Fruit fly (Drosophila melanogaster) whole organism, embryonic: ENCODE measurements around the gene CG46465.
A peak's percentile ranks its signal among the peaks of the same experiment; 100 is the strongest.

ENCODE experiments used
- Antp ChIP-seq: fragments of 200-800 bp; sonication (Bioruptor generic); optimal IDR thresholded peaks from 3 replicates; lab custom pipeline; 2016; ENCODE audit warnings: missing biosample characterization, missing genetic modification characterization
- Atf3 ChIP-seq: fragments of 200-800 bp; sonication (Bioruptor generic); optimal IDR thresholded peaks from 3 replicates; lab custom pipeline; 2016; ENCODE audit warnings: missing biosample characterization, missing genetic modification characterization
- Bdp1 ChIP-seq: fragments of 200-800 bp; sonication (Bioruptor generic); optimal IDR thresholded peaks from 3 replicates; lab custom pipeline; 2016; ENCODE audit warnings: missing biosample characterization, missing genetic modification characterization
- BtbVII ChIP-seq: fragments of 200-800 bp; sonication (Bioruptor generic); optimal IDR thresholded peaks from 3 replicates; lab custom pipeline; 2017; ENCODE audit warnings: missing biosample characterization, mild to moderate bottlenecking, missing genetic modification characterization
- Bteb2 ChIP-seq: fragments of 200-800 bp; sonication (Bioruptor generic); optimal IDR thresholded peaks from 2 replicates; lab custom pipeline; 2016; ENCODE audit warnings: missing biosample characterization, missing genetic modification characterization
- CG11456 ChIP-seq: fragments of 200-800 bp; sonication (Bioruptor generic); IDR thresholded peaks from 3 replicates; pipeline ENCODE4 v1.3.6; 2022; ENCODE audit warnings: missing biosample characterization, missing genetic modification characterization
- CG11723 ChIP-seq: fragments of 200-800 bp; sonication (Bioruptor generic); optimal IDR thresholded peaks from 2 replicates; lab custom pipeline; 2017; ENCODE audit warnings: missing biosample characterization, mild to moderate bottlenecking, missing genetic modification characterization
- CG12071 ChIP-seq: fragments of 200-800 bp; sonication (Bioruptor generic); optimal IDR thresholded peaks from 3 replicates; lab custom pipeline; 2018; ENCODE audit warnings: missing biosample characterization, mild to moderate bottlenecking, missing genetic modification characterization
- CG12219 ChIP-seq: fragments of 200-800 bp; sonication (Bioruptor generic); optimal IDR thresholded peaks from 3 replicates; lab custom pipeline; 2018; ENCODE audit warnings: missing biosample characterization, mild to moderate bottlenecking, missing genetic modification characterization
- CG13624 ChIP-seq: fragments of 200-800 bp; sonication (Bioruptor generic); optimal IDR thresholded peaks from 2 replicates; lab custom pipeline; 2016; ENCODE audit warnings: missing biosample characterization, missing genetic modification characterization
- CG13775 ChIP-seq: fragments of 200-800 bp; sonication (Bioruptor generic); optimal IDR thresholded peaks from 3 replicates; lab custom pipeline; 2017; ENCODE audit warnings: missing biosample characterization, mild to moderate bottlenecking, missing genetic modification characterization
- CG14014 ChIP-seq: fragments of 200-800 bp; sonication (Bioruptor generic); IDR thresholded peaks from 2 replicates; pipeline ENCODE4 v1.3.6; 2022; ENCODE audit warnings: missing biosample characterization, missing genetic modification characterization
- CG15696 ChIP-seq: fragments of 200-800 bp; sonication (Bioruptor generic); optimal IDR thresholded peaks from 2 replicates; lab custom pipeline; 2019; ENCODE audit warnings: missing biosample characterization, mild to moderate bottlenecking, missing genetic modification characterization, moderate library complexity
- CG31365 ChIP-seq: fragments of 200-800 bp; sonication (Bioruptor generic); optimal IDR thresholded peaks from 2 replicates; lab custom pipeline; 2018; ENCODE audit warnings: missing biosample characterization, mild to moderate bottlenecking, missing genetic modification characterization
- CG4282 ChIP-seq: fragments of 200-800 bp; sonication (Bioruptor generic); optimal IDR thresholded peaks from 2 replicates; lab custom pipeline; 2016; ENCODE audit warnings: missing biosample characterization, missing genetic modification characterization
- CG4730 ChIP-seq: fragments of 200-800 bp; sonication (Bioruptor generic); IDR thresholded peaks from 2 replicates; pipeline ENCODE4 v1.3.6; 2022; ENCODE audit warnings: missing biosample characterization, missing genetic modification characterization
- CG6689 ChIP-seq: fragments of 200-800 bp; sonication (Bioruptor generic); IDR thresholded peaks from 2 replicates; pipeline ENCODE4 v1.3.6; 2022; ENCODE audit warnings: missing biosample characterization, missing genetic modification characterization
- CG6813 ChIP-seq: fragments of 200-800 bp; sonication (Bioruptor generic); optimal IDR thresholded peaks from 2 replicates; lab custom pipeline; 2017; ENCODE audit warnings: missing biosample characterization, missing genetic modification characterization, mild to moderate bottlenecking, moderate library complexity, missing genetic modification reagents
- CG7357 ChIP-seq: fragments of 200-800 bp; sonication (Bioruptor generic); IDR thresholded peaks from 3 replicates; pipeline ENCODE4 v1.3.6; 2022; ENCODE audit warnings: missing biosample characterization, missing genetic modification characterization
- CG7839 ChIP-seq: fragments of 200-800 bp; sonication (Bioruptor generic); optimal IDR thresholded peaks from 3 replicates; lab custom pipeline; 2018; ENCODE audit warnings: missing biosample characterization, mild to moderate bottlenecking, missing genetic modification characterization, moderate library complexity
- CkIIα-i1 ChIP-seq: fragments of 200-800 bp; sonication (Bioruptor generic); IDR thresholded peaks from 2 replicates; pipeline ENCODE4 v1.3.6; 2022; ENCODE audit warnings: missing biosample characterization, missing genetic modification characterization
- Doc2 ChIP-seq: fragments of 200-800 bp; sonication (Bioruptor generic); IDR thresholded peaks from 2 replicates; pipeline ENCODE4 v1.3.6; 2022; ENCODE audit warnings: missing biosample characterization, missing genetic modification characterization
- Hsf ChIP-seq: fragments of 200-800 bp; sonication (Bioruptor generic); optimal IDR thresholded peaks from 3 replicates; lab custom pipeline; 2016; ENCODE audit warnings: missing biosample characterization, missing genetic modification characterization
- Mad ChIP-seq: fragments of 200-800 bp; sonication (Bioruptor generic); optimal IDR thresholded peaks from 2 replicates; lab custom pipeline; 2016; ENCODE audit warnings: missing biosample characterization, missing genetic modification characterization
- Nf-YC ChIP-seq: fragments of 200-800 bp; optimal IDR thresholded peaks from 3 replicates; lab custom pipeline; 2019; ENCODE audit warnings: missing biosample characterization, mild to moderate bottlenecking, missing genetic modification characterization, moderate library complexity
- Poxn ChIP-seq: fragments of 200-800 bp; sonication (Bioruptor generic); IDR thresholded peaks from 2 replicates; pipeline ENCODE4 v1.3.6; 2022; ENCODE audit warnings: missing biosample characterization, missing genetic modification characterization
- YL-1 ChIP-seq: fragments of 200-800 bp; sonication (Bioruptor generic); optimal IDR thresholded peaks from 3 replicates; lab custom pipeline; 2017; ENCODE audit warnings: missing biosample characterization, mild to moderate bottlenecking, missing genetic modification characterization
- amos ChIP-seq: fragments of 200-800 bp; sonication (Bioruptor generic); IDR thresholded peaks from 2 replicates; pipeline ENCODE4 v1.3.6; 2022; ENCODE audit warnings: missing biosample characterization, missing genetic modification characterization; ENCODE audit not compliant: partially characterized antibody
- bsh ChIP-seq, 2 experiments: fragments of 200-800 bp; sonication (Bioruptor generic); optimal IDR thresholded peaks; 2 replicates each; lab custom pipeline; 2017 to 2018; ENCODE audit warnings: mild to moderate bottlenecking in 2 of 2, missing biosample characterization in 2 of 2, missing genetic modification characterization in 2 of 2, moderate library complexity in 1 of 2
- crol ChIP-seq: fragments of 200-800 bp; sonication (Bioruptor generic); IDR thresholded peaks from 2 replicates; pipeline ENCODE4 v1.3.6; 2022; ENCODE audit warnings: missing biosample characterization, missing genetic modification characterization
- dimm ChIP-seq: fragments of 200-800 bp; sonication (Bioruptor generic); IDR thresholded peaks from 2 replicates; pipeline ENCODE4 v1.3.6; 2022; ENCODE audit warnings: missing biosample characterization, missing genetic modification characterization
- esg ChIP-seq: fragments of 200-800 bp; sonication (Bioruptor generic); conservative IDR thresholded peaks from 2 replicates; pipeline ENCODE4 v1.3.6; 2022; ENCODE audit warnings: missing biosample characterization, missing genetic modification characterization
- ewg ChIP-seq: fragments of 200-800 bp; sonication (Bioruptor generic); optimal IDR thresholded peaks from 3 replicates; lab custom pipeline; 2017; ENCODE audit warnings: mild to moderate bottlenecking, missing biosample characterization, missing genetic modification reagents, missing genetic modification characterization
- gcm2 ChIP-seq: fragments of 200-800 bp; sonication (Bioruptor generic); optimal IDR thresholded peaks from 2 replicates; lab custom pipeline; 2016; ENCODE audit warnings: missing biosample characterization, missing genetic modification characterization
- gsb-n ChIP-seq: fragments of 200-800 bp; sonication (Bioruptor generic); optimal IDR thresholded peaks from 3 replicates; lab custom pipeline; 2018; ENCODE audit warnings: missing biosample characterization, mild to moderate bottlenecking, missing genetic modification characterization
- ham ChIP-seq: fragments of 200-800 bp; sonication (Bioruptor generic); IDR thresholded peaks from 2 replicates; pipeline ENCODE4 v1.3.6; 2022; ENCODE audit warnings: missing biosample characterization, missing genetic modification characterization
- lola ChIP-seq, 3 experiments: fragments of >200 bp in 2 of 3; fragments of 200-800 bp in 1 of 3; sonication (Bioruptor generic) in 1 of 3; optimal IDR thresholded peaks; 2 replicates each; lab custom pipeline; 2017 to 2019; ENCODE audit warnings: missing biosample characterization in 3 of 3, missing genetic modification characterization in 3 of 3, mild to moderate bottlenecking in 1 of 3, moderate library complexity in 1 of 3
- lov ChIP-seq, 2 experiments: fragments of 200-800 bp in 1 of 2; fragments of >200 bp in 1 of 2; sonication (Bioruptor generic) in 1 of 2; IDR thresholded peaks in 1 of 2; optimal IDR thresholded peaks in 1 of 2; 2 replicates in 1 of 2; 3 replicates in 1 of 2; pipeline versions ENCODE4 v1.3.6 to Lab custom; 2017 to 2022; ENCODE audit warnings: missing biosample characterization in 1 of 2, missing genetic modification characterization in 1 of 2
- pan ChIP-seq, 4 experiments: fragments of >200 bp in 3 of 4; fragments of 200-800 bp in 1 of 4; sonication (Bioruptor generic) in 1 of 4; optimal IDR thresholded peaks in 3 of 4; IDR thresholded peaks in 1 of 4; 2 replicates each; pipeline versions ENCODE4 v1.3.6 to Lab custom; 2017 to 2022; ENCODE audit warnings: missing biosample characterization in 2 of 4, missing genetic modification characterization in 2 of 4, mixed read lengths in 1 of 4
- pita ChIP-seq: fragments of 200-800 bp; sonication (Bioruptor generic); optimal IDR thresholded peaks from 2 replicates; lab custom pipeline; 2017; ENCODE audit warnings: missing biosample characterization, mild to moderate bottlenecking, missing genetic modification characterization
- prd ChIP-seq, 3 experiments: fragments of >200 bp in 2 of 3; fragments of 200-800 bp in 1 of 3; sonication (Bioruptor generic) in 1 of 3; optimal IDR thresholded peaks in 2 of 3; IDR thresholded peaks in 1 of 3; 2 replicates in 2 of 3; 3 replicates in 1 of 3; pipeline versions ENCODE4 v1.3.6 to Lab custom; 2017 to 2022; ENCODE audit warnings: missing biosample characterization in 1 of 3, missing genetic modification characterization in 1 of 3
- pzg ChIP-seq: fragments of 200-800 bp; sonication (Bioruptor generic); optimal IDR thresholded peaks from 3 replicates; lab custom pipeline; 2018; ENCODE audit warnings: missing biosample characterization, mild to moderate bottlenecking, missing genetic modification characterization, moderate library complexity
- repo ChIP-seq: fragments of 200-800 bp; sonication (Bioruptor generic); optimal IDR thresholded peaks from 2 replicates; lab custom pipeline; 2016; ENCODE audit warnings: missing biosample characterization, missing genetic modification characterization
- salm ChIP-seq: fragments of 200-800 bp; sonication (Bioruptor generic); optimal IDR thresholded peaks from 2 replicates; lab custom pipeline; 2018; ENCODE audit warnings: missing biosample characterization, mild to moderate bottlenecking, missing genetic modification characterization
- slbo ChIP-seq: fragments of 200-800 bp; sonication (Bioruptor generic); IDR thresholded peaks from 2 replicates; pipeline ENCODE4 v1.3.6; 2022; ENCODE audit warnings: missing biosample characterization, missing genetic modification characterization
- sna ChIP-seq: fragments of 200-800 bp; sonication (Bioruptor generic); IDR thresholded peaks from 2 replicates; pipeline ENCODE4 v1.3.6; 2022; ENCODE audit warnings: missing biosample characterization, missing genetic modification characterization; ENCODE audit not compliant: partially characterized antibody
- toy ChIP-seq: fragments of 200-800 bp; sonication (Bioruptor generic); IDR thresholded peaks from 2 replicates; pipeline ENCODE4 v1.3.6; 2022; ENCODE audit warnings: missing biosample characterization, missing genetic modification characterization
- vvl ChIP-seq: fragments of 200-800 bp; sonication (Bioruptor generic); IDR thresholded peaks from 2 replicates; pipeline ENCODE4 v1.3.6; 2022; ENCODE audit warnings: missing biosample characterization, missing genetic modification characterization
- zen2 ChIP-seq: fragments of 200-800 bp; sonication (Bioruptor generic); IDR thresholded peaks from 3 replicates; pipeline ENCODE4 v1.3.6; 2022; ENCODE audit warnings: missing biosample characterization, missing genetic modification characterization; ENCODE audit not compliant: partially characterized antibody

CG46465 gene

dm6 chr2L:19002959-19003371, 10.7 kb downstream of the CG46465 start, which contains the start of gene CG31793 (continued):
- no peak for TF ChIP-seq gcm2 (GFP tag; lab: Kevin White, UChicago)
- no peak for TF ChIP-seq Bteb2 (GFP tag; lab: Kevin White, UChicago)
- TF ChIP-seq CG7357 (GFP tag; lab: Robert Waterston, UW) = no peak
- no peak for TF ChIP-seq Mad
- no peak for TF ChIP-seq Atf3
- TF ChIP-seq crol (GFP tag; lab: Robert Waterston, UW) = no peak
- TF ChIP-seq zen2 (GFP tag; lab: Robert Waterston, UW) = no peak
- TF ChIP-seq CG7839 (tag; lab: Kevin White, UChicago) = peak; percentile 65
- no peak for TF ChIP-seq lov (optimal IDR thresholded peaks at IDR 0.05; lab: Kevin White, UChicago)
- no peak for TF ChIP-seq lov (GFP tag; IDR thresholded peaks at IDR 0.05; lab: Robert Waterston, UW)
- peak; percentile 39; the same call in 1 of the 2 replicates for TF ChIP-seq CG6689 (GFP tag; lab: Robert Waterston, UW)
- TF ChIP-seq pzg (GFP tag; lab: Kevin White, UChicago) = peak; percentile 12
- peak; percentile 53 for TF ChIP-seq Nf-YC (tag; lab: Kevin White, UChicago)
- TF ChIP-seq CG15696 (tag; lab: Kevin White, UChicago) = no peak
- TF ChIP-seq CG13624 (GFP tag; lab: Kevin White, UChicago) = peak; percentile 2
- TF ChIP-seq CkIIα-i1 = no peak
- TF ChIP-seq CG13775 = peak; percentile 46
- no peak for TF ChIP-seq repo (GFP tag; lab: Kevin White, UChicago)
- no peak for TF ChIP-seq amos (GFP tag; lab: Robert Waterston, UW)
- TF ChIP-seq prd (optimal IDR thresholded peaks at IDR 0.05; lab: Kevin White, UChicago) = no peak
- 0 out of 3 replicates have a peak, but pooled peaks have one; percentile 17 for TF ChIP-seq prd (GFP tag; IDR thresholded peaks at IDR 0.05; lab: Robert Waterston, UW)
- TF ChIP-seq Doc2 (GFP tag; lab: Robert Waterston, UW) = no peak
- TF ChIP-seq Antp (GFP tag; lab: Kevin White, UChicago) = no peak
- no peak for TF ChIP-seq Poxn (GFP tag; lab: Robert Waterston, UW)
- TF ChIP-seq CG14014 (GFP tag; lab: Robert Waterston, UW) = peak; percentile 56; the same call in 1 of the 2 replicates
- no peak for TF ChIP-seq CG12071 (GFP tag; lab: Kevin White, UChicago)
- TF ChIP-seq CG12219 (GFP tag; lab: Kevin White, UChicago) = peak; percentile 7
- no peak for TF ChIP-seq YL-1
- TF ChIP-seq BtbVII (GFP tag; lab: Kevin White, UChicago) = peak; percentile 65
- no peak for TF ChIP-seq toy
- TF ChIP-seq dimm (GFP tag; lab: Robert Waterston, UW) = no peak
- TF ChIP-seq bsh (GFP tag; optimal IDR thresholded peaks at IDR 0.05; lab: Kevin White, UChicago) = peak; percentile 48 to 49
- no peak for TF ChIP-seq sna
- no peak for TF ChIP-seq CG4282 (GFP tag; lab: Kevin White, UChicago)
- TF ChIP-seq gsb-n (tag; lab: Kevin White, UChicago) = no peak
- TF ChIP-seq Hsf (GFP tag; lab: Kevin White, UChicago) = no peak
- no peak for TF ChIP-seq CG31365 (tag; lab: Kevin White, UChicago)
- TF ChIP-seq Bdp1 (GFP tag; lab: Kevin White, UChicago) = no peak
- TF ChIP-seq CG6813 = peak; percentile 37
- no peak for TF ChIP-seq pan (optimal IDR thresholded peaks at IDR 0.05; lab: Kevin White, UChicago)
- TF ChIP-seq pan (GFP tag; optimal IDR thresholded peaks at IDR 0.05 in 1 of 2, IDR thresholded peaks at IDR 0.05 in 1 of 2) = peak in 1 of 2 experiments; percentile 63
- TF ChIP-seq pita (GFP tag; lab: Kevin White, UChicago) = no peak
- no peak for TF ChIP-seq CG4730 (GFP tag; lab: Robert Waterston, UW)
- no peak for TF ChIP-seq esg
- no peak for TF ChIP-seq lola (GFP tag; optimal IDR thresholded peaks at IDR 0.05; lab: Kevin White, UChicago)
- TF ChIP-seq slbo = peak; percentile 47; the same call in 1 of the 2 replicates
- no peak for TF ChIP-seq ewg (GFP tag; lab: Kevin White, UChicago)
- TF ChIP-seq ham (GFP tag; lab: Robert Waterston, UW) = no peak
- TF ChIP-seq CG11456 = peak; percentile 53; the same call in 1 of the 3 replicates
- no peak for TF ChIP-seq CG11723 (GFP tag; lab: Kevin White, UChicago)
- TF ChIP-seq salm (tag; lab: Kevin White, UChicago) = no peak
- peak; percentile 49 for TF ChIP-seq vvl (GFP tag; lab: Robert Waterston, UW)
